Worm (Caenorhabditis elegans): ENCODE data around the gene C30F2.5.

The C30F2.5 gene

ce11 chrX:16085094-16085493, 9.4 kb upstream of the C30F2.5 start, which contains the start of gene C30F2.2:
C30F2.2 (minus strand) TSS chrX:16085215.
- no peak for TF ChIP-seq aha-1 (tag; optimal IDR thresholded peaks at IDR 0.05)
- TF ChIP-seq jun-1 (tag; optimal IDR thresholded peaks at IDR 0.05) = no peak
- TF ChIP-seq lsy-2 (tag; optimal IDR thresholded peaks at IDR 0.05) = no peak
- TF ChIP-seq fkh-8 (tag; optimal IDR thresholded peaks at IDR 0.05) = no peak
- TF ChIP-seq efl-1 (optimal IDR thresholded peaks at IDR 0.05) = no peak
- peak in 1 of 2 experiments; percentile 47 for TF ChIP-seq efl-1 (GFP tag; optimal IDR thresholded peaks at IDR 0.05 in 1 of 2)
- TF ChIP-seq nhr-85 (tag) = no peak
- peak; percentile 25 for TF ChIP-seq nhr-77 (tag; optimal IDR thresholded peaks at IDR 0.05)

- TF ChIP-seq elt-2 (tag; optimal IDR thresholded peaks at IDR 0.05) (peak; percentile 4), mep-1 (tag; optimal IDR thresholded peaks at IDR 0.05) (no peak)
Observed at ce11 chrX:16087842-16088241, 6.6 kb upstream of the C30F2.5 start.

- TF ChIP-seq snpc-4 (tag; optimal IDR thresholded peaks at IDR 0.05) (peak; percentile 93), rnt-1 (tag; optimal IDR thresholded peaks at IDR 0.05) (peak; percentile 17), blmp-1 (tag; optimal IDR thresholded peaks at IDR 0.05) (no peak)
Observed at ce11 chrX:16091166-16091565, 3.3 kb upstream of the C30F2.5 start.

ce11 chrX:16098104-16098638, 3.7 kb downstream of the C30F2.5 start:
- peak; percentile 13 for TF ChIP-seq unc-130 (tag; optimal IDR thresholded peaks at IDR 0.05)
- TF ChIP-seq egl-27 (tag; optimal IDR thresholded peaks at IDR 0.05) = no peak
- peak; percentile 30 for TF ChIP-seq nhr-20 (tag; optimal IDR thresholded peaks at IDR 0.05)
- peak; percentile 26 for TF ChIP-seq snu-23 (GFP tag; optimal IDR thresholded peaks at IDR 0.05)
- no peak for TF ChIP-seq hlh-4 (tag; optimal IDR thresholded peaks at IDR 0.05)
- no peak for TF ChIP-seq ztf-4 (tag; optimal IDR thresholded peaks at IDR 0.05)
- TF ChIP-seq efl-1 (optimal IDR thresholded peaks at IDR 0.05) = no peak
- TF ChIP-seq efl-1 (GFP tag; optimal IDR thresholded peaks at IDR 0.05 in 1 of 2) = peak in 1 of 2 experiments; percentile 75
- TF ChIP-seq fkh-10 (GFP tag; optimal IDR thresholded peaks at IDR 0.05) = no peak
- no peak for TF ChIP-seq Y116A8C.19 (tag; optimal IDR thresholded peaks at IDR 0.05; ENCODE audit: borderline replicate concordance)
- peak; percentile 37; the same call in 1 of the 2 replicates for TF ChIP-seq nhr-19 (GFP tag; conservative IDR thresholded peaks at IDR 0.05)
- TF ChIP-seq efl-3 (GFP tag; optimal IDR thresholded peaks at IDR 0.05) = no peak
- peak in 1 of 2 experiments; percentile 25 for TF ChIP-seq lsy-2 (tag; optimal IDR thresholded peaks at IDR 0.05)
- TF ChIP-seq blmp-1 (tag; optimal IDR thresholded peaks at IDR 0.05) = no peak
- no peak for TF ChIP-seq mdl-1 (tag; optimal IDR thresholded peaks at IDR 0.05)
- TF ChIP-seq lin-14 (GFP tag; optimal IDR thresholded peaks at IDR 0.05) = peak; percentile 79
- no peak for TF ChIP-seq nhr-47 (tag; optimal IDR thresholded peaks at IDR 0.05)
- peak; percentile 56 for TF ChIP-seq rnt-1 (tag; optimal IDR thresholded peaks at IDR 0.05)
- TF ChIP-seq nhr-71 (tag; optimal IDR thresholded peaks at IDR 0.05) = peak; percentile 58
- no peak for TF ChIP-seq nhr-237 (tag; optimal IDR thresholded peaks at IDR 0.05)
- TF ChIP-seq pax-3 (tag; optimal IDR thresholded peaks at IDR 0.05) = no peak
- TF ChIP-seq ama-1 (optimal IDR thresholded peaks at IDR 0.05) = no peak
- no peak for TF ChIP-seq elt-3 (tag; optimal IDR thresholded peaks at IDR 0.05)
- no peak for TF ChIP-seq nhr-84 (tag; optimal IDR thresholded peaks at IDR 0.05)
- no peak for TF ChIP-seq lin-39 (tag; optimal IDR thresholded peaks at IDR 0.05)
- no peak for TF ChIP-seq dsc-1 (tag; optimal IDR thresholded peaks at IDR 0.05)
- no peak for TF ChIP-seq nhr-85 (tag)
- no peak for TF ChIP-seq ets-5 (GFP tag; IDR thresholded peaks at IDR 0.05)
- TF ChIP-seq ceh-82 (tag; optimal IDR thresholded peaks at IDR 0.05) = peak in 1 of 3 experiments; percentile 2
- no peak for TF ChIP-seq nhr-12 (tag; optimal IDR thresholded peaks at IDR 0.05)
- no peak for TF ChIP-seq nhr-77 (tag; optimal IDR thresholded peaks at IDR 0.05)
- TF ChIP-seq vab-15 (tag; optimal IDR thresholded peaks at IDR 0.05) = no peak
- no peak for TF ChIP-seq C34B4.2 (tag; optimal IDR thresholded peaks at IDR 0.05)
- no peak for TF ChIP-seq fkh-8 (tag; optimal IDR thresholded peaks at IDR 0.05)
- no peak for TF ChIP-seq skn-1 (tag; optimal IDR thresholded peaks at IDR 0.05)
- TF ChIP-seq swsn-7 (tag; optimal IDR thresholded peaks at IDR 0.05) = no peak
- no peak for TF ChIP-seq mab-9 (GFP tag; IDR thresholded peaks at IDR 0.05)

Data from whole organism, L1 larva.